Worm (Caenorhabditis elegans) whole organism, L1 larva: ENCODE measurements around the gene K11H3.5.

Experiments
- jun-1 ChIP-seq: fragments of 150-350 bp; optimal IDR thresholded peaks from 2 replicates; lab custom pipeline; 2014; ENCODE audit warnings: missing biosample characterization, missing genetic modification reagents, missing genetic modification characterization
- nhr-19 ChIP-seq: fragments of 200-800 bp; sonication (Bioruptor generic); conservative IDR thresholded peaks from 2 replicates; pipeline ENCODE4 v1.3.6; 2022; ENCODE audit warnings: missing genetic modification characterization, missing compliant biosample characterization
- nhr-76 ChIP-seq: sonication (generic microtip); optimal IDR thresholded peaks from 2 replicates; lab custom pipeline; 2017; ENCODE audit warnings: missing biosample characterization, missing genetic modification characterization

DNA sequence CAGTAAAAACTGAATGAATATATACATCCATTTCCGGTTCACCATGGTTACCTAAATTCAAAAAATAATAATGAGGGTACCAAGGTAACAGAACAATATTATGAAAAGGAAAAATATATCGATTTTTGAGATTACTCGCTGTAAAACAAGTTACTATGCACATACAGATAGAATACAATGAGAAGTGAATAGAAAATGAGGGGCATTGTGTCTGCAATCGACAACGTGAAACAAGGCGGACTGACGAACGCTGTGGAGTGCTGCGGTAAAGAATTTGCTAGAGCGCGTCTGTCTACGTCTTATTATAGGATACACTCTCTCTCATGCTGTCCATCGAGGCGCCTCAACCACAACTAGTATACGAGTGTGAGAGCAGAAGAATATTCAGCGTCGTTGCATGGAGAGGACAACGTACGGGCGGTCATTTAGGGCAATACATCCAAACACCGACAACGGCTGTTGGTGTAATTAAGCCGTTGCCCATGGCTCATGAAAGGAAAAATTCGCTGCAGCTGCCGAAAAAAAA lies 26.4 kb upstream of the K11H3.5 start, which contains the start of gene cnx-1:
- TF ChIP-seq nhr-76 (no peak), jun-1 (tag; lab: Kevin White, UChicago) (no peak), nhr-19 (no peak)
